Worm (Caenorhabditis elegans) whole organism, late embryonic: ENCODE measurements around the gene M151.2.

Source experiments
- ahr-1 ChIP-seq: sonication (generic microtip); optimal IDR thresholded peaks from 2 replicates; lab custom pipeline; 2016; ENCODE audit warnings: missing genetic modification characterization, missing compliant biosample characterization
- ceh-45 ChIP-seq: fragments of 200-800 bp; sonication (Bioruptor generic); IDR thresholded peaks from 2 replicates; pipeline ENCODE4 v1.3.6; 2022; ENCODE audit warnings: missing genetic modification reagents, missing genetic modification characterization, missing compliant biosample characterization
- ceh-9 ChIP-seq: sonication (generic microtip); optimal IDR thresholded peaks from 2 replicates; lab custom pipeline; 2016; ENCODE audit warnings: mild to moderate bottlenecking, missing genetic modification characterization, inconsistent platforms, missing compliant biosample characterization
- dve-1 ChIP-seq: sonication (generic microtip); optimal IDR thresholded peaks from 2 replicates; lab custom pipeline; 2017; ENCODE audit warnings: antibody characterized with exemption, mild to moderate bottlenecking, missing genetic modification characterization, missing compliant biosample characterization
- fkh-6 ChIP-seq: sonication (generic microtip); optimal IDR thresholded peaks from 2 replicates; lab custom pipeline; 2016; ENCODE audit warnings: missing genetic modification characterization, missing compliant biosample characterization
- pag-3 ChIP-seq: sonication (generic microtip); optimal IDR thresholded peaks from 2 replicates; lab custom pipeline; 2016; ENCODE audit warnings: missing compliant biosample characterization, missing genetic modification characterization, borderline replicate concordance
- pha-4 ChIP-seq: fragments of 150-350 bp; optimal IDR thresholded peaks from 2 replicates; lab custom pipeline; 2018; ENCODE audit warnings: missing biosample characterization, missing genetic modification reagents, missing genetic modification characterization
- tbx-7 ChIP-seq: sonication (generic microtip); optimal IDR thresholded peaks from 2 replicates; lab custom pipeline; 2016; ENCODE audit warnings: missing genotype, missing genetic modification characterization, missing compliant biosample characterization

DNA sequence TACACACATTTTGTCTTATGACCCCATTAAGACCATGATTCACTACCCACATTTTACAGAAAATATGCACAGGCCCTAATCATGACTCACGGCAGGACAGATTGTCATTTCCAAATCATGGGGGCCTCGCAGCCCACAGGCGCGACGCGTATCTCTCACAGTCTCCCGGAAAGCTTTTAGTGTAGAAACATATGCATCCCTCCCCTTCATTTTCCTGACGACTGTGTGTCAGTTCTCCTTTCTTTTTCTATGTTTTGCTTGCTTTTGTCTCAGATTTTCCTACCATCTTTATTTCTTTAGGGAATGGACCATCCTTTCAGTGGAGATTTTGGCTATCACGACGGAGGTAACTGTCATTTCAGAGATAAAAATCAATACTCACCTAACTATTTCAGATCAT, 10.3 kb downstream of the M151.2 start, which contains the start of gene M151.1:
- TF ChIP-seq dve-1 (no peak), ahr-1 (tag; lab: Kevin White, UChicago) (no peak), tbx-7 (tag; lab: Kevin White, UChicago) (no peak), ceh-9 (tag; lab: Kevin White, UChicago) (no peak), fkh-6 (tag; lab: Kevin White, UChicago) (no peak), ceh-45 (no peak), pha-4 (tag; lab: Kevin White, UChicago) (no peak), pag-3 (no peak)
